Fruit fly (Drosophila melanogaster) whole organism, embryonic: ENCODE results near the gene Neto.
A peak's percentile ranks its signal among the peaks of the same experiment; 100 is the strongest.

Source experiments
- Antp ChIP-seq: fragments of 200-800 bp; sonication (Bioruptor generic); optimal IDR thresholded peaks from 3 replicates; lab custom pipeline; 2016; ENCODE audit warnings: missing biosample characterization, missing genetic modification characterization
- CG11085 ChIP-seq: fragments of 200-800 bp; sonication (Bioruptor generic); IDR thresholded peaks from 2 replicates; pipeline ENCODE4 v1.3.6; 2022; ENCODE audit warnings: missing biosample characterization, missing genetic modification characterization
- CG11398 ChIP-seq: fragments of 200-800 bp; sonication (Bioruptor generic); optimal IDR thresholded peaks from 2 replicates; lab custom pipeline; 2016; ENCODE audit warnings: missing biosample characterization, missing genetic modification characterization
- CG11695 ChIP-seq: fragments of 200-800 bp; sonication (Bioruptor generic); IDR thresholded peaks from 3 replicates; pipeline ENCODE4 v1.3.6; 2022; ENCODE audit warnings: missing biosample characterization, missing genetic modification characterization
- CG11723 ChIP-seq: fragments of 200-800 bp; sonication (Bioruptor generic); optimal IDR thresholded peaks from 2 replicates; lab custom pipeline; 2017; ENCODE audit warnings: missing biosample characterization, mild to moderate bottlenecking, missing genetic modification characterization
- CG14710 ChIP-seq: fragments of 200-800 bp; sonication (Bioruptor generic); optimal IDR thresholded peaks from 3 replicates; lab custom pipeline; 2019; ENCODE audit warnings: missing biosample characterization, mild to moderate bottlenecking, missing genetic modification characterization, moderate library complexity
- CG1647 ChIP-seq: fragments of 200-800 bp; sonication (Bioruptor generic); optimal IDR thresholded peaks from 3 replicates; lab custom pipeline; 2016; ENCODE audit warnings: missing biosample characterization, missing genetic modification characterization
- CG16863 ChIP-seq: fragments of 200-800 bp; sonication (Bioruptor generic); optimal IDR thresholded peaks from 3 replicates; lab custom pipeline; 2016; ENCODE audit warnings: missing biosample characterization, missing genetic modification characterization
- CG17385 ChIP-seq: fragments of 200-800 bp; sonication (Bioruptor generic); optimal IDR thresholded peaks from 3 replicates; lab custom pipeline; 2018; ENCODE audit warnings: missing biosample characterization, mild to moderate bottlenecking, missing genetic modification characterization
- CG18476 ChIP-seq: fragments of 200-800 bp; sonication (Bioruptor generic); optimal IDR thresholded peaks from 2 replicates; lab custom pipeline; 2016; ENCODE audit warnings: missing biosample characterization, mild to moderate bottlenecking, missing genetic modification characterization
- CG3065 ChIP-seq: fragments of 200-800 bp; sonication (Bioruptor generic); optimal IDR thresholded peaks from 2 replicates; lab custom pipeline; 2016; ENCODE audit warnings: missing biosample characterization, missing genetic modification characterization
- CG31224 ChIP-seq: fragments of 200-800 bp; sonication (Bioruptor generic); IDR thresholded peaks from 2 replicates; pipeline ENCODE4 v1.3.6; 2022; ENCODE audit warnings: missing biosample characterization, missing genetic modification characterization
- CG34376 ChIP-seq: fragments of 200-800 bp; sonication (Bioruptor generic); optimal IDR thresholded peaks from 2 replicates; lab custom pipeline; 2018; ENCODE audit warnings: missing biosample characterization, mild to moderate bottlenecking, missing genetic modification characterization
- CG5953 ChIP-seq: fragments of 200-800 bp; sonication (Bioruptor generic); IDR thresholded peaks from 2 replicates; pipeline ENCODE4 v1.3.6; 2022; ENCODE audit warnings: missing biosample characterization, missing genetic modification characterization
- CG6654 ChIP-seq: fragments of 200-800 bp; sonication (Bioruptor generic); optimal IDR thresholded peaks from 2 replicates; lab custom pipeline; 2017; ENCODE audit warnings: missing biosample characterization, mild to moderate bottlenecking, missing genetic modification characterization
- CG7839 ChIP-seq: fragments of 200-800 bp; sonication (Bioruptor generic); optimal IDR thresholded peaks from 3 replicates; lab custom pipeline; 2018; ENCODE audit warnings: missing biosample characterization, mild to moderate bottlenecking, missing genetic modification characterization, moderate library complexity
- CG7928 ChIP-seq: fragments of 200-800 bp; sonication (Bioruptor generic); optimal IDR thresholded peaks from 2 replicates; lab custom pipeline; 2017; ENCODE audit warnings: missing biosample characterization, mild to moderate bottlenecking, missing genetic modification characterization
- CG7963 ChIP-seq: fragments of 200-800 bp; sonication (Bioruptor generic); IDR thresholded peaks from 3 replicates; pipeline ENCODE4 v1.3.6; 2022; ENCODE audit warnings: missing biosample characterization, missing genetic modification characterization; ENCODE audit not compliant: partially characterized antibody
- CG8089 ChIP-seq: fragments of 200-800 bp; sonication (Bioruptor generic); optimal IDR thresholded peaks from 3 replicates; lab custom pipeline; 2016; ENCODE audit warnings: missing biosample characterization, missing genetic modification characterization
- CG9727 ChIP-seq: fragments of 200-800 bp; sonication (Bioruptor generic); optimal IDR thresholded peaks from 3 replicates; lab custom pipeline; 2017; ENCODE audit warnings: missing biosample characterization, mild to moderate bottlenecking, missing genetic modification characterization
- Dbx ChIP-seq: fragments of 200-800 bp; sonication (Bioruptor generic); IDR thresholded peaks from 3 replicates; pipeline ENCODE4 v1.3.6; 2022; ENCODE audit warnings: missing biosample characterization, missing genetic modification characterization
- Dp ChIP-seq: fragments of 200-800 bp; sonication (Bioruptor generic); optimal IDR thresholded peaks from 2 replicates; lab custom pipeline; 2018; ENCODE audit warnings: missing biosample characterization, mild to moderate bottlenecking, missing genetic modification characterization, moderate library complexity
- Hand ChIP-seq: fragments of 200-800 bp; sonication (Bioruptor generic); optimal IDR thresholded peaks from 2 replicates; lab custom pipeline; 2017; ENCODE audit warnings: mild to moderate bottlenecking, missing biosample characterization, missing genetic modification reagents, missing genetic modification characterization
- NFAT ChIP-seq: fragments of 200-800 bp; sonication (Bioruptor generic); IDR thresholded peaks from 2 replicates; pipeline ENCODE4 v1.3.6; 2022; ENCODE audit warnings: missing biosample characterization, missing genetic modification characterization
- Oaz ChIP-seq: fragments of 200-800 bp; sonication (Bioruptor generic); IDR thresholded peaks from 2 replicates; pipeline ENCODE4 v1.3.6; 2022; ENCODE audit warnings: missing biosample characterization, missing genetic modification characterization
- Opbp ChIP-seq: fragments of 200-800 bp; sonication (Bioruptor generic); IDR thresholded peaks from 3 replicates; pipeline ENCODE4 v1.3.6; 2022; ENCODE audit warnings: missing biosample characterization, missing genetic modification characterization; ENCODE audit not compliant: partially characterized antibody
- Sox100B ChIP-seq: fragments of 200-800 bp; sonication (Bioruptor generic); optimal IDR thresholded peaks from 3 replicates; lab custom pipeline; 2018; ENCODE audit warnings: missing biosample characterization, mild to moderate bottlenecking, missing genetic modification characterization
- Spps ChIP-seq: fragments of 200-800 bp; sonication (Bioruptor generic); optimal IDR thresholded peaks from 2 replicates; lab custom pipeline; 2018; ENCODE audit warnings: missing biosample characterization, mild to moderate bottlenecking, missing genetic modification characterization
- TFAM ChIP-seq: fragments of 200-800 bp; sonication (Bioruptor generic); optimal IDR thresholded peaks from 2 replicates; lab custom pipeline; 2017; ENCODE audit warnings: missing biosample characterization, missing genetic modification characterization, inconsistent platforms
- cg ChIP-seq: fragments of 200-800 bp; sonication (Bioruptor generic); optimal IDR thresholded peaks from 3 replicates; lab custom pipeline; 2019; ENCODE audit warnings: missing biosample characterization, mild to moderate bottlenecking, missing genetic modification characterization, moderate library complexity
- chinmo ChIP-seq: fragments of 200-800 bp; sonication (Bioruptor generic); IDR thresholded peaks from 4 replicates; pipeline ENCODE4 v1.3.6; 2022; ENCODE audit warnings: missing biosample characterization, missing genetic modification characterization; ENCODE audit not compliant: partially characterized antibody
- crol ChIP-seq: fragments of 200-800 bp; sonication (Bioruptor generic); IDR thresholded peaks from 2 replicates; pipeline ENCODE4 v1.3.6; 2022; ENCODE audit warnings: missing biosample characterization, missing genetic modification characterization
- crp ChIP-seq, 2 experiments: fragments of 200-800 bp; sonication (Bioruptor generic); optimal IDR thresholded peaks; 2 replicates in 1 of 2; 3 replicates in 1 of 2; lab custom pipeline; 2017; ENCODE audit warnings: missing biosample characterization in 2 of 2, missing genetic modification characterization in 2 of 2, mild to moderate bottlenecking in 1 of 2, moderate library complexity in 1 of 2
- dmrt11E ChIP-seq: fragments of 200-800 bp; sonication (Bioruptor generic); optimal IDR thresholded peaks from 3 replicates; lab custom pipeline; 2018; ENCODE audit warnings: missing biosample characterization, mild to moderate bottlenecking, missing genetic modification characterization, moderate library complexity
- fd64A ChIP-seq: fragments of 200-800 bp; sonication (Bioruptor generic); optimal IDR thresholded peaks from 3 replicates; lab custom pipeline; 2018; ENCODE audit warnings: missing biosample characterization, mild to moderate bottlenecking, missing genetic modification characterization
- fru ChIP-seq: fragments of >200 bp; optimal IDR thresholded peaks from 2 replicates; lab custom pipeline; 2017
- gce ChIP-seq: fragments of 200-800 bp; sonication (Bioruptor generic); IDR thresholded peaks from 3 replicates; pipeline ENCODE4 v1.3.6; 2022; ENCODE audit warnings: missing biosample characterization, missing genetic modification characterization
- gem ChIP-seq: fragments of 200-800 bp; sonication (Bioruptor generic); optimal IDR thresholded peaks from 2 replicates; lab custom pipeline; 2019; ENCODE audit warnings: missing biosample characterization, mild to moderate bottlenecking, missing genetic modification characterization, moderate library complexity
- kay ChIP-seq: fragments of 200-800 bp; sonication (Bioruptor generic); optimal IDR thresholded peaks from 2 replicates; lab custom pipeline; 2016; ENCODE audit warnings: missing biosample characterization, missing genetic modification characterization
- nmo ChIP-seq: fragments of 200-800 bp; sonication (Bioruptor generic); optimal IDR thresholded peaks from 2 replicates; lab custom pipeline; 2018; ENCODE audit warnings: missing biosample characterization, mild to moderate bottlenecking, missing genetic modification characterization, moderate library complexity
- pan ChIP-seq, 4 experiments: fragments of >200 bp in 3 of 4; fragments of 200-800 bp in 1 of 4; sonication (Bioruptor generic) in 1 of 4; optimal IDR thresholded peaks in 3 of 4; IDR thresholded peaks in 1 of 4; 2 replicates each; pipeline versions ENCODE4 v1.3.6 to Lab custom; 2017 to 2022; ENCODE audit warnings: missing biosample characterization in 2 of 4, missing genetic modification characterization in 2 of 4, mixed read lengths in 1 of 4
- pnt ChIP-seq: fragments of 200-800 bp; sonication (Bioruptor generic); optimal IDR thresholded peaks from 3 replicates; lab custom pipeline; 2016; ENCODE audit warnings: missing biosample characterization, missing genetic modification characterization
- prd ChIP-seq, 3 experiments: fragments of >200 bp in 2 of 3; fragments of 200-800 bp in 1 of 3; sonication (Bioruptor generic) in 1 of 3; optimal IDR thresholded peaks in 2 of 3; IDR thresholded peaks in 1 of 3; 2 replicates in 2 of 3; 3 replicates in 1 of 3; pipeline versions ENCODE4 v1.3.6 to Lab custom; 2017 to 2022; ENCODE audit warnings: missing biosample characterization in 1 of 3, missing genetic modification characterization in 1 of 3
- sd ChIP-seq: fragments of 200-800 bp; sonication (Bioruptor generic); optimal IDR thresholded peaks from 3 replicates; lab custom pipeline; 2018; ENCODE audit warnings: missing biosample characterization, mild to moderate bottlenecking, missing genetic modification characterization, moderate library complexity
- sr ChIP-seq: fragments of 200-800 bp; sonication (Bioruptor generic); IDR thresholded peaks from 3 replicates; pipeline ENCODE4 v1.3.6; 2022; ENCODE audit warnings: missing biosample characterization, missing genetic modification characterization
- tgo ChIP-seq: fragments of 200-800 bp; sonication (Bioruptor generic); IDR thresholded peaks from 3 replicates; pipeline ENCODE4 v1.3.6; 2022; ENCODE audit warnings: missing biosample characterization, missing genetic modification characterization
- tna ChIP-seq: fragments of 200-800 bp; sonication (Bioruptor generic); IDR thresholded peaks from 2 replicates; pipeline ENCODE4 v1.3.6; 2022; ENCODE audit warnings: missing biosample characterization, missing genetic modification characterization; ENCODE audit not compliant: partially characterized antibody
- ttk ChIP-seq: fragments of 200-800 bp; sonication (Bioruptor generic); IDR thresholded peaks from 2 replicates; pipeline ENCODE4 v2.1.2; 2022; ENCODE audit warnings: missing biosample characterization, missing genetic modification characterization
- vfl ChIP-seq: fragments of 200-800 bp; sonication (Bioruptor generic); optimal IDR thresholded peaks from 2 replicates; lab custom pipeline; 2016; ENCODE audit warnings: missing biosample characterization, missing genetic modification characterization
- wdn ChIP-seq: fragments of 200-800 bp; sonication (Bioruptor generic); IDR thresholded peaks from 2 replicates; pipeline ENCODE4 v1.3.6; 2022; ENCODE audit warnings: missing biosample characterization, missing genetic modification characterization

Gene Neto

dm6 chrX:13434065-13434464, 11.6 kb upstream of the Neto start (continued):
- no peak for TF ChIP-seq CG34376 (GFP tag; lab: Kevin White, UChicago)
- TF ChIP-seq ttk (GFP tag; lab: Robert Waterston, UW), result no peak
- no peak for TF ChIP-seq fru
- no peak for TF ChIP-seq CG6654 (GFP tag; lab: Kevin White, UChicago)
- TF ChIP-seq TFAM (GFP tag; lab: Kevin White, UChicago), result no peak
- TF ChIP-seq tna (GFP tag; lab: Robert Waterston, UW), result no peak
- TF ChIP-seq Sox100B (GFP tag; lab: Kevin White, UChicago), result no peak
- TF ChIP-seq CG11723 (GFP tag; lab: Kevin White, UChicago), result no peak
- TF ChIP-seq Opbp, result no peak
- no peak for TF ChIP-seq chinmo (GFP tag; lab: Robert Waterston, UW)
- TF ChIP-seq nmo (GFP tag; lab: Kevin White, UChicago), result no peak
- no peak for TF ChIP-seq cg (GFP tag; lab: Kevin White, UChicago)
- TF ChIP-seq NFAT, result no peak
- no peak for TF ChIP-seq CG16863 (GFP tag; lab: Kevin White, UChicago)
- TF ChIP-seq gem (tag; lab: Kevin White, UChicago), result peak; percentile 34
- no peak for TF ChIP-seq CG1647
- no peak for TF ChIP-seq CG5953 (GFP tag; lab: Robert Waterston, UW)
- TF ChIP-seq sr (GFP tag; lab: Robert Waterston, UW), result no peak
- peak; percentile 15 for TF ChIP-seq CG9727 (GFP tag; lab: Kevin White, UChicago)
- TF ChIP-seq CG3065 (GFP tag; lab: Kevin White, UChicago), result no peak
- TF ChIP-seq CG11695 (GFP tag; lab: Robert Waterston, UW), result no peak
- no peak for TF ChIP-seq pan (optimal IDR thresholded peaks at IDR 0.05; lab: Kevin White, UChicago)
- TF ChIP-seq pan (GFP tag; optimal IDR thresholded peaks at IDR 0.05 in 1 of 2, IDR thresholded peaks at IDR 0.05 in 1 of 2), result no peak
- TF ChIP-seq Dp (GFP tag; lab: Kevin White, UChicago), result no peak
- TF ChIP-seq CG8089 (GFP tag; lab: Kevin White, UChicago), result no peak
- TF ChIP-seq Antp (GFP tag; lab: Kevin White, UChicago), result peak; percentile 30
- 0 out of 2 replicates have a peak, but pooled peaks have one; percentile 26 for TF ChIP-seq CG31224
- TF ChIP-seq CG11398, result no peak
- no peak for TF ChIP-seq Oaz
- TF ChIP-seq CG14710 (tag; lab: Kevin White, UChicago), result no peak
- no peak for TF ChIP-seq crol
- TF ChIP-seq CG7839 (tag; lab: Kevin White, UChicago), result peak; percentile 36
- TF ChIP-seq Dbx (GFP tag; lab: Robert Waterston, UW), result 0 out of 3 replicates have a peak, but pooled peaks have one; percentile 11
- no peak for TF ChIP-seq CG7963 (GFP tag; lab: Robert Waterston, UW)
- no peak for TF ChIP-seq CG17385 (GFP tag; lab: Kevin White, UChicago)
- TF ChIP-seq fd64A (GFP tag; lab: Kevin White, UChicago), result no peak
- TF ChIP-seq gce (GFP tag; lab: Robert Waterston, UW), result no peak
- no peak for TF ChIP-seq kay (GFP tag; lab: Kevin White, UChicago)
- no peak for TF ChIP-seq dmrt11E (tag; lab: Kevin White, UChicago)
- TF ChIP-seq CG7928, result no peak
- no peak for TF ChIP-seq CG18476 (GFP tag; lab: Kevin White, UChicago)
- TF ChIP-seq Hand (GFP tag; lab: Kevin White, UChicago), result no peak
- no peak for TF ChIP-seq Spps
- no peak for TF ChIP-seq sd
- no peak for TF ChIP-seq tgo (GFP tag; lab: Robert Waterston, UW)
- no peak for TF ChIP-seq CG11085 (GFP tag; lab: Robert Waterston, UW)
- no peak for TF ChIP-seq pnt (GFP tag; lab: Kevin White, UChicago)
- TF ChIP-seq vfl (GFP tag; lab: Kevin White, UChicago), result no peak
- TF ChIP-seq prd (optimal IDR thresholded peaks at IDR 0.05; lab: Kevin White, UChicago), result no peak
- TF ChIP-seq prd (GFP tag; IDR thresholded peaks at IDR 0.05; lab: Robert Waterston, UW), result peak; percentile 50; the same call in 2 of the 3 replicates
- no peak for TF ChIP-seq crp (GFP tag; optimal IDR thresholded peaks at IDR 0.05; lab: Kevin White, UChicago)
- no peak for TF ChIP-seq wdn (GFP tag; lab: Robert Waterston, UW)
